Worm (Caenorhabditis elegans) whole organism, L1 larva: ENCODE results near the gene slc-28.2.

Experiments
- fkh-10 ChIP-seq: sonication (generic microtip); optimal IDR thresholded peaks from 2 replicates; lab custom pipeline; 2017; ENCODE audit warnings: missing biosample characterization, missing genetic modification reagents, missing genetic modification characterization
- grh-1 ChIP-seq: fragments of 200-800 bp; sonication (Bioruptor generic); IDR thresholded peaks from 2 replicates; pipeline ENCODE4 v1.3.6; 2022; ENCODE audit warnings: missing genetic modification reagents, missing genetic modification characterization, missing compliant biosample characterization
- lin-39 ChIP-seq: fragments of 150-350 bp; optimal IDR thresholded peaks from 2 replicates; lab custom pipeline; 2014; ENCODE audit warnings: missing biosample characterization, missing genetic modification reagents, missing genetic modification characterization
- mef-2 ChIP-seq: fragments of 150-350 bp; optimal IDR thresholded peaks from 2 replicates; lab custom pipeline; 2014; ENCODE audit warnings: missing biosample characterization, missing genetic modification characterization
- nhr-11 ChIP-seq: fragments of 150-350 bp; optimal IDR thresholded peaks from 2 replicates; lab custom pipeline; 2014; ENCODE audit warnings: missing biosample characterization, missing genetic modification characterization
- snpc-4 ChIP-seq: fragments of 150-350 bp; optimal IDR thresholded peaks from 2 replicates; lab custom pipeline; 2014; ENCODE audit warnings: missing biosample characterization, missing genetic modification characterization
- unc-86 ChIP-seq: sonication (generic microtip); optimal IDR thresholded peaks from 2 replicates; lab custom pipeline; 2016; ENCODE audit warnings: missing genetic modification characterization, missing compliant biosample characterization

- no peak for TF ChIP-seq unc-86 (tag; lab: Kevin White, UChicago)
- no peak for TF ChIP-seq lin-39 (tag; lab: Kevin White, UChicago)
- TF ChIP-seq fkh-10 (GFP tag; lab: Kevin White, UChicago): no peak
- TF ChIP-seq mef-2: no peak
- no peak for TF ChIP-seq nhr-11 (tag; lab: Kevin White, UChicago)
- no peak for TF ChIP-seq grh-1
- TF ChIP-seq snpc-4 (tag; lab: Kevin White, UChicago): no peak
Observed at ce11 chrV:3464897-3465296, 4.9 kb downstream of the slc-28.2 start.
